Fruit fly (Drosophila melanogaster) whole organism, embryonic: ENCODE measurements around the gene ca.

Experiments used
- B-H2 ChIP-seq: fragments of 200-800 bp; sonication (Bioruptor generic); optimal IDR thresholded peaks from 2 replicates; lab custom pipeline; 2018; ENCODE audit warnings: missing biosample characterization, mild to moderate bottlenecking, missing genetic modification characterization
- C15 ChIP-seq: fragments of 200-800 bp; sonication (Bioruptor generic); IDR thresholded peaks from 3 replicates; pipeline ENCODE4 v1.3.6; 2022; ENCODE audit warnings: missing biosample characterization, missing genetic modification characterization
- CG10274 ChIP-seq: fragments of 200-800 bp; sonication (Bioruptor generic); optimal IDR thresholded peaks from 3 replicates; lab custom pipeline; 2017; ENCODE audit warnings: missing biosample characterization, mild to moderate bottlenecking, missing genetic modification characterization
- CG10565 ChIP-seq: fragments of 200-800 bp; sonication (Bioruptor generic); optimal IDR thresholded peaks from 3 replicates; lab custom pipeline; 2016; ENCODE audit warnings: missing biosample characterization, mild to moderate bottlenecking, missing genetic modification characterization
- CG11093 ChIP-seq: fragments of 200-800 bp; sonication (Bioruptor generic); IDR thresholded peaks from 3 replicates; pipeline ENCODE4 v1.3.6; 2022; ENCODE audit warnings: missing biosample characterization, missing genetic modification characterization
- CG11456 ChIP-seq: fragments of 200-800 bp; sonication (Bioruptor generic); IDR thresholded peaks from 3 replicates; pipeline ENCODE4 v1.3.6; 2022; ENCODE audit warnings: missing biosample characterization, missing genetic modification characterization
- CG11696 ChIP-seq: fragments of 200-800 bp; sonication (Bioruptor generic); IDR thresholded peaks from 2 replicates; pipeline ENCODE4 v1.3.6; 2022; ENCODE audit warnings: missing biosample characterization, missing genetic modification characterization
- CG13296 ChIP-seq: fragments of 200-800 bp; sonication (Bioruptor generic); optimal IDR thresholded peaks from 3 replicates; lab custom pipeline; 2018; ENCODE audit warnings: missing biosample characterization, mild to moderate bottlenecking, missing genetic modification characterization
- CG13624 ChIP-seq: fragments of 200-800 bp; sonication (Bioruptor generic); optimal IDR thresholded peaks from 2 replicates; lab custom pipeline; 2016; ENCODE audit warnings: missing biosample characterization, missing genetic modification characterization
- CG1603 ChIP-seq: fragments of 200-800 bp; sonication (Bioruptor generic); optimal IDR thresholded peaks from 2 replicates; lab custom pipeline; 2019; ENCODE audit warnings: missing biosample characterization, mild to moderate bottlenecking, missing genetic modification characterization, moderate library complexity
- CG16863 ChIP-seq: fragments of 200-800 bp; sonication (Bioruptor generic); optimal IDR thresholded peaks from 3 replicates; lab custom pipeline; 2016; ENCODE audit warnings: missing biosample characterization, missing genetic modification characterization
- CG17328 ChIP-seq: fragments of 200-800 bp; sonication (Bioruptor generic); IDR thresholded peaks from 2 replicates; pipeline ENCODE4 v1.3.6; 2022; ENCODE audit warnings: missing biosample characterization, missing genetic modification characterization
- CG2889 ChIP-seq: fragments of 200-800 bp; sonication (Bioruptor generic); IDR thresholded peaks from 3 replicates; pipeline ENCODE4 v1.3.6; 2022; ENCODE audit warnings: missing biosample characterization, missing genetic modification characterization
- CG31365 ChIP-seq: fragments of 200-800 bp; sonication (Bioruptor generic); optimal IDR thresholded peaks from 2 replicates; lab custom pipeline; 2018; ENCODE audit warnings: missing biosample characterization, mild to moderate bottlenecking, missing genetic modification characterization
- CG31388 ChIP-seq: fragments of 200-800 bp; sonication (Bioruptor generic); optimal IDR thresholded peaks from 2 replicates; lab custom pipeline; 2016; ENCODE audit warnings: missing biosample characterization, missing genetic modification characterization
- CG3163 ChIP-seq: fragments of 200-800 bp; sonication (Bioruptor generic); optimal IDR thresholded peaks from 3 replicates; lab custom pipeline; 2016; ENCODE audit warnings: missing biosample characterization, missing genetic modification characterization
- CG32767 ChIP-seq: fragments of 200-800 bp; sonication (Bioruptor generic); IDR thresholded peaks from 2 replicates; pipeline ENCODE4 v1.3.6; 2022; ENCODE audit warnings: missing biosample characterization, missing genetic modification characterization
- CG4730 ChIP-seq: fragments of 200-800 bp; sonication (Bioruptor generic); IDR thresholded peaks from 2 replicates; pipeline ENCODE4 v1.3.6; 2022; ENCODE audit warnings: missing biosample characterization, missing genetic modification characterization
- CG4854 ChIP-seq: fragments of 200-800 bp; sonication (Bioruptor generic); optimal IDR thresholded peaks from 2 replicates; lab custom pipeline; 2016; ENCODE audit warnings: missing biosample characterization, missing genetic modification characterization, inconsistent platforms
- CG6175 ChIP-seq: fragments of 200-800 bp; sonication (Bioruptor generic); IDR thresholded peaks from 3 replicates; pipeline ENCODE4 v1.3.6; 2022; ENCODE audit warnings: missing biosample characterization, missing genetic modification characterization
- CG6254 ChIP-seq: fragments of 200-800 bp; sonication (Bioruptor generic); optimal IDR thresholded peaks from 3 replicates; lab custom pipeline; 2017; ENCODE audit warnings: mild to moderate bottlenecking, missing biosample characterization, missing genetic modification reagents, missing genetic modification characterization
- CG7786 ChIP-seq: fragments of 200-800 bp; sonication (Bioruptor generic); optimal IDR thresholded peaks from 2 replicates; lab custom pipeline; 2016; ENCODE audit warnings: missing biosample characterization, missing genetic modification characterization
- CG9215 ChIP-seq: fragments of 200-800 bp; sonication (Bioruptor generic); IDR thresholded peaks from 2 replicates; pipeline ENCODE4 v1.3.6; 2022; ENCODE audit warnings: missing biosample characterization, missing genetic modification characterization
- CoRest ChIP-seq: fragments of 200-800 bp; sonication (Bioruptor generic); optimal IDR thresholded peaks from 3 replicates; lab custom pipeline; 2018; ENCODE audit warnings: missing biosample characterization, mild to moderate bottlenecking, missing genetic modification characterization, moderate library complexity
- Dad ChIP-seq: fragments of 200-800 bp; sonication (Bioruptor generic); optimal IDR thresholded peaks from 3 replicates; lab custom pipeline; 2016; ENCODE audit warnings: missing biosample characterization, missing genetic modification characterization
- Fer2 ChIP-seq: fragments of 200-800 bp; sonication (Bioruptor generic); optimal IDR thresholded peaks from 2 replicates; lab custom pipeline; 2018; ENCODE audit warnings: missing biosample characterization, mild to moderate bottlenecking, missing genetic modification characterization, moderate library complexity
- Fer3 ChIP-seq: fragments of 200-800 bp; sonication (Bioruptor generic); optimal IDR thresholded peaks from 2 replicates; lab custom pipeline; 2018; ENCODE audit warnings: missing biosample characterization, mild to moderate bottlenecking, missing genetic modification characterization, moderate library complexity
- MBD-R2 ChIP-seq: fragments of 200-800 bp; sonication (Bioruptor generic); IDR thresholded peaks from 2 replicates; pipeline ENCODE4 v1.3.6; 2022; ENCODE audit warnings: missing biosample characterization, missing genetic modification characterization
- Oaz ChIP-seq: fragments of 200-800 bp; sonication (Bioruptor generic); IDR thresholded peaks from 2 replicates; pipeline ENCODE4 v1.3.6; 2022; ENCODE audit warnings: missing biosample characterization, missing genetic modification characterization
- Pdp1 ChIP-seq, 2 experiments: fragments of 200-800 bp; sonication (Bioruptor generic); optimal IDR thresholded peaks; 3 replicates each; lab custom pipeline; 2016; ENCODE audit warnings: missing biosample characterization in 2 of 2, missing genetic modification characterization in 2 of 2, mild to moderate bottlenecking in 1 of 2, moderate library complexity in 1 of 2
- Spps ChIP-seq: fragments of 200-800 bp; sonication (Bioruptor generic); optimal IDR thresholded peaks from 2 replicates; lab custom pipeline; 2018; ENCODE audit warnings: missing biosample characterization, mild to moderate bottlenecking, missing genetic modification characterization
- Xbp1 ChIP-seq: fragments of 200-800 bp; sonication (Bioruptor generic); optimal IDR thresholded peaks from 3 replicates; lab custom pipeline; 2016; ENCODE audit warnings: missing biosample characterization, mild to moderate bottlenecking, missing genetic modification characterization
- ase ChIP-seq: fragments of 200-800 bp; sonication (Bioruptor generic); IDR thresholded peaks from 3 replicates; pipeline ENCODE4 v1.3.6; 2022; ENCODE audit warnings: missing biosample characterization, missing genetic modification characterization
- bigmax ChIP-seq: fragments of 200-800 bp; sonication (Bioruptor generic); optimal IDR thresholded peaks from 2 replicates; lab custom pipeline; 2018; ENCODE audit warnings: missing biosample characterization, mild to moderate bottlenecking, missing genetic modification characterization
- cas ChIP-seq: fragments of 200-800 bp; sonication (Bioruptor generic); IDR thresholded peaks from 2 replicates; pipeline ENCODE4 v1.3.6; 2022; ENCODE audit warnings: missing biosample characterization, missing genetic modification characterization
- ci ChIP-seq: fragments of 200-800 bp; sonication (Bioruptor generic); IDR thresholded peaks from 3 replicates; pipeline ENCODE4 v1.3.6; 2022; ENCODE audit warnings: missing biosample characterization, missing genetic modification characterization
- danr ChIP-seq: fragments of 200-800 bp; sonication (Bioruptor generic); IDR thresholded peaks from 2 replicates; pipeline ENCODE4 v1.3.6; 2022; ENCODE audit warnings: missing biosample characterization, missing genetic modification characterization
- dati ChIP-seq: fragments of 200-800 bp; sonication (Bioruptor generic); IDR thresholded peaks from 2 replicates; pipeline ENCODE4 v1.3.6; 2022; ENCODE audit warnings: missing biosample characterization, missing genetic modification characterization
- dmrt99B ChIP-seq: fragments of 200-800 bp; sonication (Bioruptor generic); optimal IDR thresholded peaks from 2 replicates; lab custom pipeline; 2018; ENCODE audit warnings: missing biosample characterization, mild to moderate bottlenecking, missing genetic modification characterization, moderate library complexity
- fd64A ChIP-seq: fragments of 200-800 bp; sonication (Bioruptor generic); optimal IDR thresholded peaks from 3 replicates; lab custom pipeline; 2018; ENCODE audit warnings: missing biosample characterization, mild to moderate bottlenecking, missing genetic modification characterization
- gem ChIP-seq: fragments of 200-800 bp; sonication (Bioruptor generic); optimal IDR thresholded peaks from 2 replicates; lab custom pipeline; 2019; ENCODE audit warnings: missing biosample characterization, mild to moderate bottlenecking, missing genetic modification characterization, moderate library complexity
- gsb-n ChIP-seq: fragments of 200-800 bp; sonication (Bioruptor generic); optimal IDR thresholded peaks from 3 replicates; lab custom pipeline; 2018; ENCODE audit warnings: missing biosample characterization, mild to moderate bottlenecking, missing genetic modification characterization
- kah ChIP-seq: fragments of 200-800 bp; sonication (Bioruptor generic); optimal IDR thresholded peaks from 2 replicates; lab custom pipeline; 2018; ENCODE audit warnings: missing biosample characterization, mild to moderate bottlenecking, missing genetic modification characterization
- lbe ChIP-seq: fragments of 200-800 bp; sonication (Bioruptor generic); optimal IDR thresholded peaks from 2 replicates; lab custom pipeline; 2016; ENCODE audit warnings: missing biosample characterization, mild to moderate bottlenecking, missing genetic modification characterization
- lola ChIP-seq, 3 experiments: fragments of >200 bp in 2 of 3; fragments of 200-800 bp in 1 of 3; sonication (Bioruptor generic) in 1 of 3; optimal IDR thresholded peaks; 2 replicates each; lab custom pipeline; 2017 to 2019; ENCODE audit warnings: missing biosample characterization in 3 of 3, missing genetic modification characterization in 3 of 3, mild to moderate bottlenecking in 1 of 3, moderate library complexity in 1 of 3
- slbo ChIP-seq: fragments of 200-800 bp; sonication (Bioruptor generic); IDR thresholded peaks from 2 replicates; pipeline ENCODE4 v1.3.6; 2022; ENCODE audit warnings: missing biosample characterization, missing genetic modification characterization
- slp2 ChIP-seq: fragments of 200-800 bp; sonication (Bioruptor generic); optimal IDR thresholded peaks from 2 replicates; lab custom pipeline; 2016; ENCODE audit warnings: missing biosample characterization, missing genetic modification characterization
- tll ChIP-seq, 2 experiments: fragments of 200-800 bp in 1 of 2; fragments of >200 bp in 1 of 2; sonication (Bioruptor generic) in 1 of 2; optimal IDR thresholded peaks; 2 replicates each; lab custom pipeline; 2017 to 2019; ENCODE audit warnings: missing biosample characterization in 2 of 2, missing genetic modification characterization in 2 of 2, mild to moderate bottlenecking in 1 of 2, moderate library complexity in 1 of 2
- z ChIP-seq: fragments of 200-800 bp; sonication (Bioruptor generic); IDR thresholded peaks from 3 replicates; pipeline ENCODE4 v1.3.6; 2022; ENCODE audit warnings: missing biosample characterization, missing genetic modification characterization

Gene ca

DNA sequence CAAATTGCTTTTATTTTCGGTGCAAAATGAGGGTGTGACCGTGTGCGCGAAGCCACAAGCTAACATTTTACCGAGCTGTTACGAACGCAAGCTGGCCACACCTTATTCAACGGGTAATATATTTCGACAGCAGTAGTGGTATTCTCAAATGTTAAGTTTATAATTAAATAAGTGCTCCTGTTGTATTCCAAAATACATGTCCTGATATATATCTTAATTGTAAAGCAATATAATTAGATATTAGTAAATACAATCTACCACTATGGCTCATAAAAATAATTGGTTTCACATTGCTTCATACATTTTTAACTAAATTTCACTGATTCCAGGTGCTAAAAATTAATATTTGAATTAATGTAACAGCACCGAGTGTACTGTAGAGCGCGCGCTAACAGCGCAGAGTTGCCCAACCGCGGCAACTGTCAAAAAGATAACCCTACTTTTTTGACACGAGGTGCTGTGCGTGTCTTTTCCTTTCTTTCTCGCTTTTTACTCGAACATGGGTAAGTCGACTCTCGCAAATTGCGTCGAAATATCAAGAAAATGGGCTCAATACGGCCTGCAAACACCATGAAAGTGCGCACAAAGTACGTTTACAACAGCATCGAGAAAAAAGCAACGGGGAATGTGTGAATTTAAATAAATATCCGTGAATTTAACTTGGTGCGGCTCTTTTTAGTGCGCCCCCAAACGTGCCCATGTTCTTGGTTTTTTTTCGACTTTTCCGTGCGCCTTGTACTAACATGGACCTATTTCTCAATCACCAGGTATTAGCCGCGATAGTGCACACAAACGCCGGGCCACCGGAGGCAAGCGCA, 55.0 kb downstream of the ca start, which contains the start of the genes CG15514 and RpS8 (continued):
- peak; percentile 100 for TF ChIP-seq bigmax (GFP tag; lab: Kevin White, UChicago)
- TF ChIP-seq slp2, result peak; percentile 19
- no peak for TF ChIP-seq CG7786 (GFP tag; lab: Kevin White, UChicago)
- peak; percentile 75 for TF ChIP-seq ci (GFP tag; lab: Robert Waterston, UW)
- TF ChIP-seq CG17328 (GFP tag; lab: Robert Waterston, UW), result 0 out of 2 replicates have a peak, but pooled peaks have one; percentile 30
- peak; percentile 73 for TF ChIP-seq B-H2
- TF ChIP-seq CG10565 (GFP tag; lab: Kevin White, UChicago), result no peak
- TF ChIP-seq danr, result no peak
- TF ChIP-seq Oaz (GFP tag; lab: Robert Waterston, UW), result 0 out of 2 replicates have a peak, but pooled peaks have one; percentile 47
- no peak for TF ChIP-seq gem (tag; lab: Kevin White, UChicago)
- no peak for TF ChIP-seq dati (GFP tag; lab: Robert Waterston, UW)
- TF ChIP-seq CG11696 (GFP tag; lab: Robert Waterston, UW), result no peak
- peak; percentile 67 for TF ChIP-seq MBD-R2
- no peak for TF ChIP-seq lbe
- TF ChIP-seq CG31388 (GFP tag; lab: Kevin White, UChicago), result no peak
- TF ChIP-seq CG6254, result peak; percentile 35
- no peak for TF ChIP-seq Spps (tag; lab: Kevin White, UChicago)
- TF ChIP-seq ase (GFP tag; lab: Robert Waterston, UW), result no peak
- peak; percentile 4 for TF ChIP-seq fd64A
- TF ChIP-seq CG10274, result peak; percentile 23
- no peak for TF ChIP-seq C15 (GFP tag; lab: Robert Waterston, UW)
- no peak for TF ChIP-seq dmrt99B
- no peak for TF ChIP-seq CG2889 (GFP tag; lab: Robert Waterston, UW)
- TF ChIP-seq CG32767 (GFP tag; lab: Robert Waterston, UW), result no peak
- no peak for TF ChIP-seq z (GFP tag; lab: Robert Waterston, UW)
- TF ChIP-seq CG31365 (tag; lab: Kevin White, UChicago), result peak; percentile 34
- TF ChIP-seq CG6175, result no peak
- TF ChIP-seq cas (GFP tag; lab: Robert Waterston, UW), result no peak
- peak; percentile 11 for TF ChIP-seq Dad (GFP tag; lab: Kevin White, UChicago)
- TF ChIP-seq Fer2, result peak; percentile 67
- TF ChIP-seq lola (GFP tag; optimal IDR thresholded peaks at IDR 0.05; lab: Kevin White, UChicago), result peak in 1 of 3 experiments; percentile 55
- peak; percentile 64 for TF ChIP-seq Xbp1
- no peak for TF ChIP-seq tll (GFP tag; optimal IDR thresholded peaks at IDR 0.05; lab: Kevin White, UChicago)
- peak; percentile 41 for TF ChIP-seq Fer3 (tag; lab: Kevin White, UChicago)
- TF ChIP-seq gsb-n (tag; lab: Kevin White, UChicago), result peak; percentile 30
- peak in 1 of 2 experiments; percentile 41 for TF ChIP-seq Pdp1 (GFP tag; optimal IDR thresholded peaks at IDR 0.05; lab: Kevin White, UChicago)
- TF ChIP-seq CG1603 (tag; lab: Kevin White, UChicago), result peak; percentile 66
- TF ChIP-seq CoRest (tag; lab: Kevin White, UChicago), result peak; percentile 68
- TF ChIP-seq kah, result peak; percentile 30
- no peak for TF ChIP-seq CG9215
- no peak for TF ChIP-seq CG11093 (GFP tag; lab: Robert Waterston, UW)
- TF ChIP-seq CG11456, result peak; percentile 63; the same call in 1 of the 3 replicates
- peak; percentile 24 for TF ChIP-seq CG4854 (GFP tag; lab: Kevin White, UChicago)
- TF ChIP-seq CG13624 (GFP tag; lab: Kevin White, UChicago), result peak; percentile 28
- no peak for TF ChIP-seq CG3163 (GFP tag; lab: Kevin White, UChicago)
- TF ChIP-seq CG4730 (GFP tag; lab: Robert Waterston, UW), result no peak
- TF ChIP-seq slbo (GFP tag; lab: Robert Waterston, UW), result peak; percentile 59
- TF ChIP-seq CG13296 (GFP tag; lab: Kevin White, UChicago), result peak; percentile 70
- TF ChIP-seq CG16863, result no peak
